Fruit fly (Drosophila melanogaster) whole organism, embryonic: ENCODE results near the gene CG17233.

Experiments used
- Asciz ChIP-seq: fragments of 200-800 bp; sonication (Bioruptor generic); optimal IDR thresholded peaks from 2 replicates; lab custom pipeline; 2017; ENCODE audit warnings: missing biosample characterization, mild to moderate bottlenecking, missing genetic modification characterization, missing genetic modification reagents
- Blimp-1 ChIP-seq: fragments of 200-800 bp; sonication (Bioruptor generic); optimal IDR thresholded peaks from 3 replicates; lab custom pipeline; 2018; ENCODE audit warnings: missing biosample characterization, missing genetic modification characterization, mild to moderate bottlenecking, moderate library complexity, missing genetic modification reagents
- CG10147 ChIP-seq: fragments of 200-800 bp; sonication (Bioruptor generic); optimal IDR thresholded peaks from 2 replicates; lab custom pipeline; 2019; ENCODE audit warnings: missing biosample characterization, mild to moderate bottlenecking, missing genetic modification characterization, moderate library complexity
- CG10267 ChIP-seq: fragments of 200-800 bp; sonication (Bioruptor generic); optimal IDR thresholded peaks from 2 replicates; lab custom pipeline; 2018; ENCODE audit warnings: missing biosample characterization, mild to moderate bottlenecking, missing genetic modification characterization, moderate library complexity
- CG10431 ChIP-seq: fragments of 200-800 bp; sonication (Bioruptor generic); optimal IDR thresholded peaks from 3 replicates; lab custom pipeline; 2018; ENCODE audit warnings: missing biosample characterization, mild to moderate bottlenecking, missing genetic modification characterization
- CG11456 ChIP-seq: fragments of 200-800 bp; sonication (Bioruptor generic); IDR thresholded peaks from 3 replicates; pipeline ENCODE4 v1.3.6; 2022; ENCODE audit warnings: missing biosample characterization, missing genetic modification characterization
- CG12659 ChIP-seq: fragments of 200-800 bp; sonication (Bioruptor generic); optimal IDR thresholded peaks from 3 replicates; lab custom pipeline; 2017; ENCODE audit warnings: mild to moderate bottlenecking, missing biosample characterization, missing genetic modification reagents, missing genetic modification characterization
- CG14667 ChIP-seq: fragments of 200-800 bp; sonication (Bioruptor generic); IDR thresholded peaks from 2 replicates; pipeline ENCODE4 v1.3.6; 2022; ENCODE audit warnings: missing biosample characterization, missing genetic modification characterization
- CG17328 ChIP-seq: fragments of 200-800 bp; sonication (Bioruptor generic); IDR thresholded peaks from 2 replicates; pipeline ENCODE4 v1.3.6; 2022; ENCODE audit warnings: missing biosample characterization, missing genetic modification characterization
- CG17361 ChIP-seq: fragments of 200-800 bp; sonication (Bioruptor generic); IDR thresholded peaks from 3 replicates; pipeline ENCODE4 v1.3.6; 2022; ENCODE audit warnings: missing biosample characterization, missing genetic modification characterization
- CG17912 ChIP-seq: fragments of 200-800 bp; sonication (Bioruptor generic); optimal IDR thresholded peaks from 2 replicates; lab custom pipeline; 2018; ENCODE audit warnings: missing biosample characterization, mild to moderate bottlenecking, missing genetic modification characterization
- CG31441 ChIP-seq: fragments of 200-800 bp; sonication (Bioruptor generic); IDR thresholded peaks from 2 replicates; pipeline ENCODE4 v1.3.6; 2022; ENCODE audit warnings: missing biosample characterization, missing genetic modification characterization
- CG3163 ChIP-seq: fragments of 200-800 bp; sonication (Bioruptor generic); optimal IDR thresholded peaks from 3 replicates; lab custom pipeline; 2016; ENCODE audit warnings: missing biosample characterization, missing genetic modification characterization
- CG32772 ChIP-seq: fragments of 200-800 bp; sonication (Bioruptor generic); IDR thresholded peaks from 2 replicates; pipeline ENCODE4 v1.3.6; 2022; ENCODE audit warnings: missing biosample characterization, missing genetic modification characterization
- CG3838 ChIP-seq: fragments of 200-800 bp; sonication (Bioruptor generic); optimal IDR thresholded peaks from 3 replicates; lab custom pipeline; 2016; ENCODE audit warnings: missing biosample characterization, missing genetic modification characterization
- CG4707 ChIP-seq: fragments of 200-800 bp; sonication (Bioruptor generic); optimal IDR thresholded peaks from 2 replicates; lab custom pipeline; 2018; ENCODE audit warnings: missing biosample characterization, mild to moderate bottlenecking, missing genetic modification characterization, moderate library complexity
- CG6791 ChIP-seq: fragments of 200-800 bp; sonication (Bioruptor generic); IDR thresholded peaks from 3 replicates; pipeline ENCODE4 v1.3.6; 2022; ENCODE audit warnings: missing biosample characterization, missing genetic modification characterization; ENCODE audit not compliant: partially characterized antibody
- CG7745 ChIP-seq: fragments of 200-800 bp; sonication (Bioruptor generic); optimal IDR thresholded peaks from 2 replicates; lab custom pipeline; 2018; ENCODE audit warnings: missing biosample characterization, mild to moderate bottlenecking, missing genetic modification characterization, moderate library complexity
- CG7786 ChIP-seq: fragments of 200-800 bp; sonication (Bioruptor generic); optimal IDR thresholded peaks from 2 replicates; lab custom pipeline; 2016; ENCODE audit warnings: missing biosample characterization, missing genetic modification characterization
- CG7987 ChIP-seq: fragments of 200-800 bp; sonication (Bioruptor generic); optimal IDR thresholded peaks from 2 replicates; lab custom pipeline; 2018; ENCODE audit warnings: missing biosample characterization, mild to moderate bottlenecking, missing genetic modification characterization, moderate library complexity
- CG8944 ChIP-seq: fragments of 200-800 bp; sonication (Bioruptor generic); optimal IDR thresholded peaks from 3 replicates; lab custom pipeline; 2016; ENCODE audit warnings: missing biosample characterization, missing genetic modification characterization
- D19B ChIP-seq: fragments of 200-800 bp; sonication (Bioruptor generic); optimal IDR thresholded peaks from 2 replicates; lab custom pipeline; 2017; ENCODE audit warnings: missing biosample characterization, mild to moderate bottlenecking, missing genetic modification characterization
- Dek ChIP-seq: fragments of 200-800 bp; sonication (Bioruptor generic); optimal IDR thresholded peaks from 3 replicates; lab custom pipeline; 2019; ENCODE audit warnings: missing biosample characterization, mild to moderate bottlenecking, missing genetic modification characterization, moderate library complexity
- Fer2 ChIP-seq: fragments of 200-800 bp; sonication (Bioruptor generic); optimal IDR thresholded peaks from 2 replicates; lab custom pipeline; 2018; ENCODE audit warnings: missing biosample characterization, mild to moderate bottlenecking, missing genetic modification characterization, moderate library complexity
- HLH3B ChIP-seq: fragments of 200-800 bp; sonication (Bioruptor generic); IDR thresholded peaks from 2 replicates; pipeline ENCODE4 v1.3.6; 2022; ENCODE audit warnings: missing biosample characterization, missing genetic modification characterization
- Hmx ChIP-seq: fragments of 200-800 bp; sonication (Bioruptor generic); optimal IDR thresholded peaks from 2 replicates; lab custom pipeline; 2016; ENCODE audit warnings: missing biosample characterization, missing genetic modification characterization
- Hr78 ChIP-seq, 2 experiments: fragments of 200-800 bp in 1 of 2; fragments of >200 bp in 1 of 2; sonication (Bioruptor generic) in 1 of 2; optimal IDR thresholded peaks; 2 replicates each; lab custom pipeline; 2017 to 2019; ENCODE audit warnings: missing biosample characterization in 2 of 2, missing genetic modification characterization in 2 of 2, mild to moderate bottlenecking in 1 of 2, moderate library complexity in 1 of 2
- Myb ChIP-seq: fragments of 200-800 bp; sonication (Bioruptor generic); optimal IDR thresholded peaks from 2 replicates; lab custom pipeline; 2016; ENCODE audit warnings: missing biosample characterization, missing genetic modification characterization
- Oli ChIP-seq: fragments of 200-800 bp; sonication (Bioruptor generic); optimal IDR thresholded peaks from 2 replicates; lab custom pipeline; 2018; ENCODE audit warnings: missing biosample characterization, mild to moderate bottlenecking, missing genetic modification characterization, moderate library complexity
- Xrp1 ChIP-seq: fragments of 200-800 bp; sonication (Bioruptor generic); IDR thresholded peaks from 2 replicates; pipeline ENCODE4 v1.3.6; 2022; ENCODE audit warnings: missing biosample characterization, missing genetic modification characterization
- ash1 ChIP-seq: fragments of 200-800 bp; sonication (Bioruptor generic); optimal IDR thresholded peaks from 2 replicates; lab custom pipeline; 2018; ENCODE audit warnings: missing biosample characterization, mild to moderate bottlenecking, missing genetic modification characterization
- az2 ChIP-seq: fragments of 200-800 bp; sonication (Bioruptor generic); optimal IDR thresholded peaks from 3 replicates; lab custom pipeline; 2016; ENCODE audit warnings: missing biosample characterization, missing genetic modification characterization
- corto ChIP-seq: fragments of 200-800 bp; sonication (Bioruptor generic); optimal IDR thresholded peaks from 2 replicates; lab custom pipeline; 2016; ENCODE audit warnings: missing biosample characterization, mild to moderate bottlenecking, missing genetic modification characterization, moderate library complexity
- croc ChIP-seq: fragments of 200-800 bp; sonication (Bioruptor generic); conservative IDR thresholded peaks from 3 replicates; pipeline ENCODE4 v1.3.6; 2022; ENCODE audit warnings: missing biosample characterization, missing genetic modification characterization
- cwo ChIP-seq: fragments of 200-800 bp; sonication (Bioruptor generic); optimal IDR thresholded peaks from 3 replicates; lab custom pipeline; 2017; ENCODE audit warnings: missing biosample characterization, missing genetic modification characterization, mild to moderate bottlenecking, moderate library complexity, missing genetic modification reagents
- emc ChIP-seq: fragments of 200-800 bp; sonication (Bioruptor generic); optimal IDR thresholded peaks from 2 replicates; lab custom pipeline; 2016; ENCODE audit warnings: missing biosample characterization, missing genetic modification characterization
- h ChIP-seq: fragments of >200 bp; optimal IDR thresholded peaks from 2 replicates; lab custom pipeline; 2017
- hb ChIP-seq: fragments of 200-800 bp; sonication (Bioruptor generic); IDR thresholded peaks from 3 replicates; pipeline ENCODE4 v1.3.6; 2022; ENCODE audit warnings: missing biosample characterization, missing genetic modification characterization; ENCODE audit not compliant: partially characterized antibody
- hth ChIP-seq: fragments of >200 bp; optimal IDR thresholded peaks from 2 replicates; lab custom pipeline; 2017; ENCODE audit warnings: inconsistent platforms
- jigr1 ChIP-seq: fragments of 200-800 bp; sonication (Bioruptor generic); IDR thresholded peaks from 3 replicates; pipeline ENCODE4 v1.3.6; 2022; ENCODE audit warnings: missing biosample characterization, missing genetic modification characterization
- ken ChIP-seq: fragments of 200-800 bp; sonication (Bioruptor generic); IDR thresholded peaks from 3 replicates; pipeline ENCODE4 v1.3.6; 2022; ENCODE audit warnings: missing biosample characterization, missing genetic modification characterization
- lab ChIP-seq: fragments of 200-800 bp; sonication (Bioruptor generic); optimal IDR thresholded peaks from 3 replicates; lab custom pipeline; 2017; ENCODE audit warnings: missing biosample characterization, missing genetic modification characterization, mild to moderate bottlenecking, moderate library complexity, missing genetic modification reagents
- lmd ChIP-seq: fragments of 200-800 bp; sonication (Bioruptor generic); IDR thresholded peaks from 2 replicates; pipeline ENCODE4 v1.3.6; 2022; ENCODE audit warnings: missing biosample characterization, missing genetic modification characterization
- pan ChIP-seq, 4 experiments: fragments of >200 bp in 3 of 4; fragments of 200-800 bp in 1 of 4; sonication (Bioruptor generic) in 1 of 4; optimal IDR thresholded peaks in 3 of 4; IDR thresholded peaks in 1 of 4; 2 replicates each; pipeline versions ENCODE4 v1.3.6 to Lab custom; 2017 to 2022; ENCODE audit warnings: missing biosample characterization in 2 of 4, missing genetic modification characterization in 2 of 4, mixed read lengths in 1 of 4
- pzg ChIP-seq: fragments of 200-800 bp; sonication (Bioruptor generic); optimal IDR thresholded peaks from 3 replicates; lab custom pipeline; 2018; ENCODE audit warnings: missing biosample characterization, mild to moderate bottlenecking, missing genetic modification characterization, moderate library complexity
- sens ChIP-seq: fragments of 200-800 bp; sonication (Bioruptor generic); peaks from one replicate; lab custom pipeline; 2016; ENCODE audit warnings: missing biosample characterization, missing genetic modification characterization
- sob ChIP-seq: fragments of 200-800 bp; sonication (Bioruptor generic); IDR thresholded peaks from 2 replicates; pipeline ENCODE4 v1.3.6; 2022; ENCODE audit warnings: missing biosample characterization, missing genetic modification characterization

CG17233 gene

dm6 chr3L:20241987-20242982 lies 582 bp upstream of the CG17233 start (continued):
- TF ChIP-seq CG7987 (GFP tag; lab: Kevin White, UChicago): no peak
- TF ChIP-seq hb (GFP tag; lab: Robert Waterston, UW): 0 out of 3 replicates have a peak, but pooled peaks have one; percentile 11
- no peak for TF ChIP-seq CG3163 (GFP tag; lab: Kevin White, UChicago)
- no peak for TF ChIP-seq Hr78 (GFP tag; optimal IDR thresholded peaks at IDR 0.05; lab: Kevin White, UChicago)
- TF ChIP-seq CG12659 (GFP tag; lab: Kevin White, UChicago): peak; percentile 72
- TF ChIP-seq Myb: no peak
- TF ChIP-seq CG10147 (GFP tag; lab: Kevin White, UChicago): peak; percentile 60
- TF ChIP-seq pzg (GFP tag; lab: Kevin White, UChicago): peak; percentile 52
- peak; percentile 64 for TF ChIP-seq lmd
- TF ChIP-seq CG10431 (GFP tag; lab: Kevin White, UChicago): no peak
- no peak for TF ChIP-seq ash1 (GFP tag; lab: Kevin White, UChicago)
- TF ChIP-seq h (lab: Kevin White, UChicago): no peak
- no peak for TF ChIP-seq CG3838 (GFP tag; lab: Kevin White, UChicago)
- peak; percentile 81 for TF ChIP-seq CG10267 (tag; lab: Kevin White, UChicago)
- peak; percentile 56 for TF ChIP-seq CG32772 (GFP tag; lab: Robert Waterston, UW)
- TF ChIP-seq Hmx (GFP tag; lab: Kevin White, UChicago): no peak
- TF ChIP-seq Asciz (GFP tag; lab: Kevin White, UChicago): peak; percentile 56
- peak; percentile 85 for TF ChIP-seq sens (GFP tag; lab: Kevin White, UChicago)
- TF ChIP-seq croc (GFP tag; lab: Robert Waterston, UW): no peak
- TF ChIP-seq CG17361 (GFP tag; lab: Robert Waterston, UW): peak; percentile 80
- no peak for TF ChIP-seq CG4707 (GFP tag; lab: Kevin White, UChicago)
- peak; percentile 45; the same call in 1 of the 3 replicates for TF ChIP-seq CG6791 (GFP tag; lab: Robert Waterston, UW)
- no peak for TF ChIP-seq pan (optimal IDR thresholded peaks at IDR 0.05; lab: Kevin White, UChicago)
- TF ChIP-seq pan (GFP tag; optimal IDR thresholded peaks at IDR 0.05 in 1 of 2, IDR thresholded peaks at IDR 0.05 in 1 of 2): peak in 1 of 2 experiments; percentile 68
- peak; percentile 51; the same call in 2 of the 3 replicates for TF ChIP-seq jigr1
- peak; percentile 74 for TF ChIP-seq CG11456 (GFP tag; lab: Robert Waterston, UW)
- TF ChIP-seq az2 (GFP tag; lab: Kevin White, UChicago): peak; percentile 27
- TF ChIP-seq sob: peak; percentile 66
- peak; percentile 40 for TF ChIP-seq Blimp-1 (GFP tag; lab: Kevin White, UChicago)
- TF ChIP-seq Dek: peak; percentile 51
- TF ChIP-seq CG17912 (GFP tag; lab: Kevin White, UChicago): peak; percentile 61
- TF ChIP-seq CG7745: no peak
- TF ChIP-seq D19B (GFP tag; lab: Kevin White, UChicago): peak; percentile 44
- no peak for TF ChIP-seq emc (GFP tag; lab: Kevin White, UChicago)
- TF ChIP-seq Fer2: peak; percentile 11
- peak; percentile 48 for TF ChIP-seq corto (GFP tag; lab: Kevin White, UChicago)
- TF ChIP-seq CG8944: peak; percentile 11
- peak; percentile 15; the same call in 1 of the 2 replicates for TF ChIP-seq HLH3B (GFP tag; lab: Robert Waterston, UW)
- peak; percentile 62 for TF ChIP-seq CG14667 (GFP tag; lab: Robert Waterston, UW)
- peak; percentile 59; the same call in 2 of the 3 replicates for TF ChIP-seq ken (GFP tag; lab: Robert Waterston, UW)
- peak; percentile 47 for TF ChIP-seq cwo (GFP tag; lab: Kevin White, UChicago)
- peak; percentile 58 for TF ChIP-seq Oli (tag; lab: Kevin White, UChicago)
- peak; percentile 71 for TF ChIP-seq Xrp1 (GFP tag; lab: Robert Waterston, UW)
- TF ChIP-seq CG31441 (GFP tag; lab: Robert Waterston, UW): no peak; the same call in none of the 2 replicates
- peak; percentile 74 for TF ChIP-seq lab
- TF ChIP-seq CG7786 (GFP tag; lab: Kevin White, UChicago): no peak
- peak; percentile 22; the same call in 1 of the 2 replicates for TF ChIP-seq CG17328 (GFP tag; lab: Robert Waterston, UW)
- no peak for TF ChIP-seq hth (lab: Kevin White, UChicago)
